Worm (Caenorhabditis elegans): Measurements from ENCODE around the gene C25D7.9.

- TF ChIP-seq ama-1 (optimal IDR thresholded peaks at IDR 0.05), result no peak
- TF ChIP-seq aly-2 (tag; optimal IDR thresholded peaks at IDR 0.05), result no peak
- TF ChIP-seq fkh-10 (GFP tag; optimal IDR thresholded peaks at IDR 0.05), result no peak
- no peak for TF ChIP-seq nhr-11 (tag; optimal IDR thresholded peaks at IDR 0.05)
- TF ChIP-seq eor-1 (tag; optimal IDR thresholded peaks at IDR 0.05), result no peak
- TF ChIP-seq ZK546.5 (tag; optimal IDR thresholded peaks at IDR 0.05), result no peak
These were observed at the start of gene C25D7.9 for ce11 chrV:15065068-15065744.

All from whole organism, L3 larva.